Worm (Caenorhabditis elegans): Measurements from ENCODE around the gene C29E4.15.
A peak's percentile ranks its signal among the peaks of the same experiment; 100 is the strongest.

Gene C29E4.15

ce11 chrIII:7946968-7947491 is 5.4 kb upstream of the C29E4.15 start, which contains the start of gene gsto-1:
Gene gsto-1 (minus strand): TSS chrIII:7947018.
- no peak for TF ChIP-seq lin-26 (GFP tag; IDR thresholded peaks at IDR 0.05)
- peak; percentile 19 for TF ChIP-seq nhr-80 (tag; optimal IDR thresholded peaks at IDR 0.05)
- TF ChIP-seq snpc-1.1 (tag; optimal IDR thresholded peaks at IDR 0.05; ENCODE audit: insufficient read depth), result no peak
- no peak for TF ChIP-seq bed-1 (GFP tag; IDR thresholded peaks at IDR 0.05)
- no peak for TF ChIP-seq ceh-40 (GFP tag; IDR thresholded peaks at IDR 0.05)
- no peak for TF ChIP-seq Y79H2A.3 (GFP tag; conservative IDR thresholded peaks at IDR 0.05)
- TF ChIP-seq egrh-3 (GFP tag; IDR thresholded peaks at IDR 0.05), result no peak
- TF ChIP-seq Y53G8AR.9 (GFP tag; conservative IDR thresholded peaks at IDR 0.05), result no peak
- no peak for TF ChIP-seq B0019.2 (GFP tag; conservative IDR thresholded peaks at IDR 0.05)

- TF ChIP-seq Y67H2A.10 (GFP tag; conservative IDR thresholded peaks at IDR 0.05), result no peak
- TF ChIP-seq egl-44 (GFP tag; IDR thresholded peaks at IDR 0.05), result no peak
- TF ChIP-seq pha-4 (tag; optimal IDR thresholded peaks at IDR 0.05), result no peak
- no peak for TF ChIP-seq hlh-12 (tag; optimal IDR thresholded peaks at IDR 0.05)
- no peak for TF ChIP-seq C06A6.2 (GFP tag; conservative IDR thresholded peaks at IDR 0.05)
- TF ChIP-seq T07F8.4 (tag; optimal IDR thresholded peaks at IDR 0.05), result no peak
- TF ChIP-seq athp-1 (tag; optimal IDR thresholded peaks at IDR 0.05), result no peak
- no peak for TF ChIP-seq pbrm-1 (GFP tag; IDR thresholded peaks at IDR 0.05)
- no peak for TF ChIP-seq nhr-90 (tag; optimal IDR thresholded peaks at IDR 0.05)
- no peak for TF ChIP-seq egrh-3 (GFP tag; IDR thresholded peaks at IDR 0.05)
- TF ChIP-seq ztf-22 (GFP tag; optimal IDR thresholded peaks at IDR 0.05), result no peak
- no peak for TF ChIP-seq mcd-1 (GFP tag; IDR thresholded peaks at IDR 0.05)
- TF ChIP-seq K12H6.12 (tag; optimal IDR thresholded peaks at IDR 0.05), result no peak
These were observed 4.7 kb upstream of the C29E4.15 start for ce11 chrIII:7947677-7948076.

- TF ChIP-seq D2030.7 (GFP tag; IDR thresholded peaks at IDR 0.05), result no peak
- no peak for TF ChIP-seq Y53G8AR.9 (GFP tag; conservative IDR thresholded peaks at IDR 0.05)
- TF ChIP-seq ets-4 (GFP tag; optimal IDR thresholded peaks at IDR 0.05), result no peak
- TF ChIP-seq chd-7 (tag; optimal IDR thresholded peaks at IDR 0.05), result no peak
- no peak for TF ChIP-seq Y79H2A.3 (GFP tag; conservative IDR thresholded peaks at IDR 0.05)
- no peak for TF ChIP-seq ceh-91 (GFP tag; IDR thresholded peaks at IDR 0.05)
- TF ChIP-seq madf-10 (tag; optimal IDR thresholded peaks at IDR 0.05), result no peak
- no peak for TF ChIP-seq attf-5 (GFP tag; optimal IDR thresholded peaks at IDR 0.05)
- no peak for TF ChIP-seq lin-35 (GFP tag; optimal IDR thresholded peaks at IDR 0.05)
- no peak for TF ChIP-seq aptf-2 (GFP tag; conservative IDR thresholded peaks at IDR 0.05)
- TF ChIP-seq B0336.3 (GFP tag; IDR thresholded peaks at IDR 0.05), result no peak
- TF ChIP-seq F23B12.7 (tag; optimal IDR thresholded peaks at IDR 0.05; ENCODE audit: insufficient read depth), result no peak
- TF ChIP-seq F49E8.2 (tag; optimal IDR thresholded peaks at IDR 0.05; ENCODE audit: insufficient read depth), result no peak
- no peak for TF ChIP-seq hmg-1.2 (GFP tag; IDR thresholded peaks at IDR 0.05)
- TF ChIP-seq F55B11.4 (tag; optimal IDR thresholded peaks at IDR 0.05; ENCODE audit: borderline replicate concordance, insufficient read depth), result no peak
- no peak for TF ChIP-seq tbx-9 (tag; optimal IDR thresholded peaks at IDR 0.05; ENCODE audit: borderline replicate concordance)
- TF ChIP-seq zfh-2 (GFP tag; conservative IDR thresholded peaks at IDR 0.05), result no peak
- TF ChIP-seq akir-1 (GFP tag; optimal IDR thresholded peaks at IDR 0.05), result no peak
These were observed 3.6 kb upstream of the C29E4.15 start, which contains the start of gene col-90 for ce11 chrIII:7948802-7949201. Gene col-90 (plus strand): TSS chrIII:7948838.
